Fruit fly (Drosophila melanogaster) whole organism, wandering third instar larva: Measurements from ENCODE around the gene Cyp12a4.

Experiments
- Abd-B ChIP-seq: fragments of >200 bp; optimal IDR thresholded peaks from 2 replicates; lab custom pipeline; 2017; ENCODE audit warnings: missing biosample characterization, missing genetic modification characterization
- CG32264 ChIP-seq: fragments of 200-800 bp; sonication (Bioruptor generic); optimal IDR thresholded peaks from 2 replicates; lab custom pipeline; 2016; ENCODE audit warnings: missing biosample characterization, missing genetic modification characterization
- CG9705 ChIP-seq: fragments of 200-800 bp; sonication (Bioruptor generic); optimal IDR thresholded peaks from 2 replicates; lab custom pipeline; 2018; ENCODE audit warnings: missing biosample characterization, mild to moderate bottlenecking, missing genetic modification characterization
- CrebA ChIP-seq: fragments of 200-800 bp; sonication (Bioruptor generic); optimal IDR thresholded peaks from 2 replicates; lab custom pipeline; 2016; ENCODE audit warnings: missing biosample characterization, mild to moderate bottlenecking, missing genetic modification characterization, borderline replicate concordance
- Dfd ChIP-seq: fragments of >200 bp; optimal IDR thresholded peaks from 2 replicates; lab custom pipeline; 2017; ENCODE audit warnings: missing biosample characterization, missing genetic modification characterization
- Dif ChIP-seq: fragments of 200-275, 200-300 bp; sonication (Bioruptor generic); optimal IDR thresholded peaks from 2 replicates; lab custom pipeline; 2018; ENCODE audit warnings: missing biosample characterization, missing genetic modification characterization; ENCODE audit not compliant: partially characterized antibody
- GATAd ChIP-seq: sonication (Bioruptor generic); optimal IDR thresholded peaks from 2 replicates; lab custom pipeline; 2016; ENCODE audit warnings: missing biosample characterization, missing genetic modification characterization
- HLH106 ChIP-seq: fragments of 200-800 bp; optimal IDR thresholded peaks from 3 replicates; lab custom pipeline; 2019; ENCODE audit warnings: missing biosample characterization, mild to moderate bottlenecking, missing genetic modification characterization, moderate library complexity
- Hnf4 ChIP-seq: fragments of 200-800 bp; sonication (Bioruptor generic); optimal IDR thresholded peaks from 2 replicates; lab custom pipeline; 2016; ENCODE audit warnings: missing biosample characterization, mild to moderate bottlenecking, missing genetic modification characterization
- Hr78 ChIP-seq: fragments of >200 bp; optimal IDR thresholded peaks from 2 replicates; lab custom pipeline; 2017; ENCODE audit warnings: missing biosample characterization, missing genetic modification characterization
- Hr83 ChIP-seq: fragments of 200-300 bp; sonication (Bioruptor generic); optimal IDR thresholded peaks from 2 replicates; lab custom pipeline; 2016; ENCODE audit warnings: missing biosample characterization, mild to moderate bottlenecking, missing genetic modification characterization, moderate library complexity; ENCODE audit not compliant: poor library complexity, severe bottlenecking
- Jra ChIP-seq: sonication (Bioruptor generic); optimal IDR thresholded peaks from 2 replicates; lab custom pipeline; 2016; ENCODE audit warnings: missing biosample characterization, missing genetic modification characterization
- Myc ChIP-seq: fragments of >200 bp; optimal IDR thresholded peaks from 2 replicates; lab custom pipeline; 2017
- N ChIP-seq: fragments of >200 bp; optimal IDR thresholded peaks from 2 replicates; lab custom pipeline; 2018; ENCODE audit warnings: missing biosample characterization, missing external identifiers, missing genetic modification characterization
- OdsH ChIP-seq: fragments of 200-800 bp; sonication (Bioruptor generic); optimal IDR thresholded peaks from 2 replicates; lab custom pipeline; 2016; ENCODE audit warnings: missing biosample characterization, mild to moderate bottlenecking, missing genetic modification characterization
- Rel ChIP-seq, 2 experiments: fragments of 200-800 bp; sonication (Bioruptor generic) in 1 of 2; optimal IDR thresholded peaks; 2 replicates in 1 of 2; 3 replicates in 1 of 2; lab custom pipeline; 2016 to 2019; ENCODE audit warnings: mild to moderate bottlenecking in 2 of 2, missing biosample characterization in 2 of 2, missing genetic modification characterization in 2 of 2, moderate library complexity in 1 of 2
- Sp1 ChIP-seq: fragments of 200-800 bp; sonication (Bioruptor generic); optimal IDR thresholded peaks from 3 replicates; lab custom pipeline; 2019; ENCODE audit warnings: missing biosample characterization, mild to moderate bottlenecking, missing genetic modification characterization, moderate library complexity
- Vsx2 ChIP-seq: fragments of 200-300, 225-300 bp; sonication (Bioruptor generic); optimal IDR thresholded peaks from 2 replicates; lab custom pipeline; 2018; ENCODE audit warnings: missing biosample characterization, missing genetic modification characterization; ENCODE audit not compliant: partially characterized antibody
- br ChIP-seq: fragments of 200-800 bp; sonication (Bioruptor generic); optimal IDR thresholded peaks from 2 replicates; lab custom pipeline; 2016; ENCODE audit warnings: missing biosample characterization, missing genetic modification characterization
- brk ChIP-seq: fragments of 200-800 bp; sonication (Bioruptor generic); optimal IDR thresholded peaks from 2 replicates; lab custom pipeline; 2016; ENCODE audit warnings: missing biosample characterization, mild to moderate bottlenecking, missing genetic modification characterization
- dl ChIP-seq, 2 experiments: fragments of 175-275, 200-275 bp in 1 of 2; fragments of 200-275 bp in 1 of 2; sonication (Bioruptor generic); optimal IDR thresholded peaks; lab custom pipeline; 2018; ENCODE audit warnings: mild to moderate bottlenecking in 2 of 2, missing biosample characterization in 2 of 2, missing genetic modification characterization in 2 of 2, moderate library complexity in 2 of 2; ENCODE audit not compliant: partially characterized antibody in 2 of 2, insufficient read depth in 1 of 2
- dsf ChIP-seq: sonication (Bioruptor generic); optimal IDR thresholded peaks from 2 replicates; lab custom pipeline; 2016; ENCODE audit warnings: missing biosample characterization, missing genetic modification characterization, borderline replicate concordance
- ey ChIP-seq: fragments of 200-800 bp; sonication (Bioruptor generic); optimal IDR thresholded peaks from 2 replicates; lab custom pipeline; 2016; ENCODE audit warnings: missing biosample characterization, missing genetic modification characterization
- foxo ChIP-seq, 2 experiments: fragments of 200-800 bp; sonication (Bioruptor generic); optimal IDR thresholded peaks; 2 replicates in 1 of 2; 3 replicates in 1 of 2; lab custom pipeline; 2016 to 2017; ENCODE audit warnings: missing biosample characterization in 2 of 2, missing genetic modification characterization in 2 of 2
- fru ChIP-seq: fragments of 200-800 bp; sonication (Bioruptor generic); optimal IDR thresholded peaks from 3 replicates; lab custom pipeline; 2016; ENCODE audit warnings: missing biosample characterization, mild to moderate bottlenecking, missing genetic modification characterization
- h ChIP-seq: fragments of 200-800 bp; sonication (Bioruptor generic); optimal IDR thresholded peaks from 3 replicates; lab custom pipeline; 2016; ENCODE audit warnings: missing biosample characterization, mild to moderate bottlenecking, missing genetic modification characterization
- jim ChIP-seq: fragments of 175-275, 200-325 bp; sonication (Bioruptor generic); optimal IDR thresholded peaks from 2 replicates; lab custom pipeline; 2016; ENCODE audit warnings: missing biosample characterization, mild to moderate bottlenecking, missing genetic modification characterization
- lola ChIP-seq: fragments of >200 bp; optimal IDR thresholded peaks from 2 replicates; lab custom pipeline; 2017; ENCODE audit warnings: missing biosample characterization, missing genetic modification characterization
- pan ChIP-seq: fragments of >200 bp; optimal IDR thresholded peaks from 2 replicates; lab custom pipeline; 2017
- psq ChIP-seq: fragments of 200-800 bp; sonication (Bioruptor generic); optimal IDR thresholded peaks from 3 replicates; lab custom pipeline; 2017; ENCODE audit warnings: missing biosample characterization, mild to moderate bottlenecking, missing genetic modification characterization, moderate library complexity
- rgr ChIP-seq: fragments of 200-800 bp; sonication (Bioruptor generic); optimal IDR thresholded peaks from 3 replicates; lab custom pipeline; 2016; ENCODE audit warnings: missing biosample characterization, mild to moderate bottlenecking, missing genetic modification characterization
- sage ChIP-seq: fragments of 200-800 bp; sonication (Bioruptor generic); optimal IDR thresholded peaks from 2 replicates; lab custom pipeline; 2016; ENCODE audit warnings: missing biosample characterization, mild to moderate bottlenecking, missing genetic modification characterization
- sv ChIP-seq: fragments of 200-800 bp; sonication (Bioruptor generic); optimal IDR thresholded peaks from 3 replicates; lab custom pipeline; 2016; ENCODE audit warnings: missing biosample characterization, missing genetic modification characterization
- tai ChIP-seq: sonication (Bioruptor generic); optimal IDR thresholded peaks from 2 replicates; lab custom pipeline; 2016; ENCODE audit warnings: missing biosample characterization, missing genetic modification characterization
- woc ChIP-seq: sonication (Bioruptor generic); optimal IDR thresholded peaks from 2 replicates; lab custom pipeline; 2016; ENCODE audit warnings: missing biosample characterization, mild to moderate bottlenecking, missing genetic modification characterization

Cyp12a4 gene

dm6 chr3R:19165620-19166055 lies 30.7 kb downstream of the Cyp12a4 start:
- no peak for TF ChIP-seq Hr78
- no peak for TF ChIP-seq woc
- peak in 1 of 2 experiments; percentile 53 for TF ChIP-seq foxo (GFP tag; optimal IDR thresholded peaks at IDR 0.05; lab: Kevin White, UChicago)
- TF ChIP-seq dsf (GFP tag; lab: Kevin White, UChicago) = no peak
- TF ChIP-seq Myc = no peak
- TF ChIP-seq Dfd (GFP tag; lab: Kevin White, UChicago) = no peak
- no peak for TF ChIP-seq rgr (GFP tag; lab: Kevin White, UChicago)
- no peak for TF ChIP-seq CG9705 (GFP tag; lab: Kevin White, UChicago)
- no peak for TF ChIP-seq h (GFP tag; lab: Kevin White, UChicago)
- peak; percentile 66 for TF ChIP-seq Sp1 (GFP tag; lab: Kevin White, UChicago)
- TF ChIP-seq Rel (GFP tag; optimal IDR thresholded peaks at IDR 0.05; lab: Kevin White, UChicago) = peak; percentile 58
- peak; percentile 37 for TF ChIP-seq Rel (tag; optimal IDR thresholded peaks at IDR 0.05; lab: Kevin White, UChicago)
- TF ChIP-seq tai = no peak
- TF ChIP-seq ey (GFP tag; lab: Kevin White, UChicago) = no peak
- TF ChIP-seq CrebA (GFP tag; lab: Kevin White, UChicago) = peak; percentile 80
- no peak for TF ChIP-seq Hr83
- peak; percentile 84 to 90 for TF ChIP-seq dl (GFP tag; optimal IDR thresholded peaks at IDR 0.05; lab: Kevin White, UChicago; ENCODE audit: insufficient read depth in 1 of 2, partially characterized antibody in 2 of 2)
- no peak for TF ChIP-seq GATAd (GFP tag; lab: Kevin White, UChicago)
- TF ChIP-seq OdsH = no peak
- no peak for TF ChIP-seq Abd-B (GFP tag; lab: Kevin White, UChicago)
- no peak for TF ChIP-seq Hnf4 (GFP tag; lab: Kevin White, UChicago)
- peak; percentile 80 for TF ChIP-seq psq (GFP tag; lab: Kevin White, UChicago)
- TF ChIP-seq CG32264 (GFP tag; lab: Kevin White, UChicago) = peak; percentile 34
- peak; percentile 78 for TF ChIP-seq Vsx2
- peak; percentile 1 for TF ChIP-seq jim (GFP tag; lab: Kevin White, UChicago)
- peak; percentile 59 for TF ChIP-seq sage (GFP tag; lab: Kevin White, UChicago)
- TF ChIP-seq N (GFP tag; lab: Kevin White, UChicago) = no peak
- TF ChIP-seq pan (lab: Kevin White, UChicago) = no peak
- no peak for TF ChIP-seq fru (GFP tag; lab: Kevin White, UChicago)
- TF ChIP-seq Dif = peak; percentile 93
- no peak for TF ChIP-seq Jra (GFP tag; lab: Kevin White, UChicago)

DNA sequence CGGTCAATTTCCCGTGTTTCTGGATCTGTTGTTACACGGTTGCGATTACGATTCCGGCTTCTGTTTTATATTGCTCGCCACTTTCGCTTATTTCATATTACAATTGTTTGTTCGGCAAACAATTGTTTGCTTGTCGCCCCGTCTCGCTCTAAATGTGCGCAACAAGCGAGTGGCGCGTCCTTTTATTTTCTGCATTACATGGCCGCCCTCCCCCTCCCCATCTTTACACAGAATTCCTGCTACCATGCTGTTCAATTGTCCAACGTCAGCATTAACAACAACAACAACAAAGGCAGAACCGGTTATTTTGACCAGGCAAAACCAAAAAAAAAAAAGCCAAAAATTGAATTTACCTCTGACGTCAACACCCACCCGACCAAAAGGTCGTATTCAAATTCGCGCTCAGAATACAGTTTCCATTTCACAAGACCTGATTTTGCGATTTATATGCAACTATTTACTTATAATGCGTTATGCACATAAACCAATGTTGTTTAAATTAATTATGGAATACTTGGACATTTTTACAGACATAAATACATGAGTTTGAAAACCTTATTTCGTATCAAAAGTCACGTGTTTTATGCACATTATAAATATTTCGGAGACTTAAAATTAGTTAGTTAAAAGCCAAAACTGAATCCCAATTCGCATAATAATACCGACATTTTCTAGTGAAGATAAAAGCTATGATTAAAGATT lies 31.3 kb downstream of the Cyp12a4 start:
- TF ChIP-seq brk (GFP tag; lab: Kevin White, UChicago) (peak; percentile 15), Myc (no peak), psq (GFP tag; lab: Kevin White, UChicago) (peak; percentile 65), Sp1 (GFP tag; lab: Kevin White, UChicago) (peak; percentile 19), ey (GFP tag; lab: Kevin White, UChicago) (peak; percentile 27), woc (peak; percentile 32), fru (GFP tag; lab: Kevin White, UChicago) (peak; percentile 47), lola (GFP tag; lab: Kevin White, UChicago) (no peak), HLH106 (tag; lab: Kevin White, UChicago) (peak; percentile 2), Rel (GFP tag; optimal IDR thresholded peaks at IDR 0.05; lab: Kevin White, UChicago) (no peak), Rel (tag; optimal IDR thresholded peaks at IDR 0.05; lab: Kevin White, UChicago) (peak; percentile 17), Hr78 (no peak), h (GFP tag; lab: Kevin White, UChicago) (no peak), Hr83 (no peak)

- TF ChIP-seq GATAd (GFP tag; lab: Kevin White, UChicago) = no peak
- no peak for TF ChIP-seq fru (GFP tag; lab: Kevin White, UChicago)
- no peak for TF ChIP-seq N (GFP tag; lab: Kevin White, UChicago)
- no peak for TF ChIP-seq ey (GFP tag; lab: Kevin White, UChicago)
- no peak for TF ChIP-seq tai
- TF ChIP-seq Dfd (GFP tag; lab: Kevin White, UChicago) = no peak
- TF ChIP-seq lola (GFP tag; lab: Kevin White, UChicago) = no peak
- no peak for TF ChIP-seq Hr83
- no peak for TF ChIP-seq sv (GFP tag; lab: Kevin White, UChicago)
- TF ChIP-seq rgr (GFP tag; lab: Kevin White, UChicago) = no peak
- TF ChIP-seq Dif = no peak
- TF ChIP-seq Hr78 = no peak
- TF ChIP-seq br = no peak
- TF ChIP-seq Abd-B (GFP tag; lab: Kevin White, UChicago) = no peak
- TF ChIP-seq Vsx2 = no peak
- TF ChIP-seq dsf (GFP tag; lab: Kevin White, UChicago) = no peak
- TF ChIP-seq Sp1 (GFP tag; lab: Kevin White, UChicago) = no peak
- no peak for TF ChIP-seq CG32264 (GFP tag; lab: Kevin White, UChicago)
- no peak for TF ChIP-seq foxo (GFP tag; optimal IDR thresholded peaks at IDR 0.05; lab: Kevin White, UChicago)
- no peak for TF ChIP-seq sage (GFP tag; lab: Kevin White, UChicago)
Observed at dm6 chr3R:19167521-19167920, 32.6 kb downstream of the Cyp12a4 start.
